Fruit fly (Drosophila melanogaster) whole organism, prepupa: Measurements from ENCODE around the gene BtbVII.
A peak's percentile ranks its signal among the peaks of the same experiment; 100 is the strongest.

Experiments used
- CG10631 ChIP-seq: fragments of 200-800 bp; sonication (Bioruptor generic); optimal IDR thresholded peaks from 2 replicates; lab custom pipeline; 2016; ENCODE audit warnings: missing biosample characterization, missing genetic modification characterization
- CG10669 ChIP-seq: fragments of 200-800 bp; sonication (Bioruptor generic); optimal IDR thresholded peaks from 3 replicates; lab custom pipeline; 2018; ENCODE audit warnings: missing biosample characterization, mild to moderate bottlenecking, missing genetic modification characterization, moderate library complexity
- CG11294 ChIP-seq: fragments of 200-800 bp; sonication (Bioruptor generic); IDR thresholded peaks from 2 replicates; pipeline ENCODE4 v1.3.6; 2022; ENCODE audit warnings: missing biosample characterization, missing genetic modification characterization
- CG11762 ChIP-seq: fragments of 200-800 bp; sonication (Bioruptor generic); optimal IDR thresholded peaks from 3 replicates; lab custom pipeline; 2016; ENCODE audit warnings: missing biosample characterization, missing genetic modification characterization; ENCODE audit not compliant: insufficient read depth
- CG11902 ChIP-seq: fragments of 200-800 bp; sonication (Bioruptor generic); optimal IDR thresholded peaks from 3 replicates; lab custom pipeline; 2016; ENCODE audit warnings: missing biosample characterization, missing genetic modification characterization
- CG15336 ChIP-seq: fragments of 200-800 bp; sonication (Bioruptor generic); IDR thresholded peaks from 2 replicates; pipeline ENCODE4 v1.3.6; 2022; ENCODE audit warnings: missing biosample characterization, missing genetic modification characterization
- CG1621 ChIP-seq: fragments of 200-800 bp; sonication (Bioruptor generic); optimal IDR thresholded peaks from 3 replicates; lab custom pipeline; 2018; ENCODE audit warnings: missing biosample characterization, mild to moderate bottlenecking, missing genetic modification characterization
- CG16779 ChIP-seq: fragments of 200-800 bp; sonication (Bioruptor generic); optimal IDR thresholded peaks from 3 replicates; lab custom pipeline; 2017; ENCODE audit warnings: missing biosample characterization, mild to moderate bottlenecking, missing genetic modification characterization
- CG3032 ChIP-seq: fragments of 200-800 bp; optimal IDR thresholded peaks from 2 replicates; lab custom pipeline; 2019; ENCODE audit warnings: missing biosample characterization, mild to moderate bottlenecking, missing genetic modification characterization, moderate library complexity
- CG31627 ChIP-seq: fragments of 200-800 bp; sonication (Bioruptor generic); optimal IDR thresholded peaks from 3 replicates; lab custom pipeline; 2016; ENCODE audit warnings: missing biosample characterization, missing genetic modification characterization
- CG32006 ChIP-seq: fragments of 200-800 bp; sonication (Bioruptor generic); optimal IDR thresholded peaks from 3 replicates; lab custom pipeline; 2017; ENCODE audit warnings: missing biosample characterization, mild to moderate bottlenecking, missing genetic modification characterization
- CG3919 ChIP-seq: fragments of 200-800 bp; sonication (Bioruptor generic); optimal IDR thresholded peaks from 3 replicates; lab custom pipeline; 2016; ENCODE audit warnings: missing biosample characterization, missing genetic modification characterization
- CG6163 ChIP-seq: fragments of 200-800 bp; sonication (Bioruptor generic); IDR thresholded peaks from 3 replicates; pipeline ENCODE4 v1.3.6; 2022; ENCODE audit warnings: missing biosample characterization, missing genetic modification characterization
- CG6276 ChIP-seq: fragments of 200-800 bp; sonication (Bioruptor generic); optimal IDR thresholded peaks from 2 replicates; lab custom pipeline; 2017; ENCODE audit warnings: missing biosample characterization, mild to moderate bottlenecking, missing genetic modification characterization
- CG6792 ChIP-seq: fragments of 200-800 bp; sonication (Bioruptor generic); optimal IDR thresholded peaks from 3 replicates; lab custom pipeline; 2016; ENCODE audit warnings: missing biosample characterization, missing genetic modification characterization
- CG6808 ChIP-seq: fragments of 200-800 bp; sonication (Bioruptor generic); optimal IDR thresholded peaks from 3 replicates; lab custom pipeline; 2017; ENCODE audit warnings: missing biosample characterization, missing genetic modification characterization, mild to moderate bottlenecking, moderate library complexity, missing genetic modification reagents
- CG6854 ChIP-seq: fragments of 200-800 bp; sonication (Bioruptor generic); optimal IDR thresholded peaks from 2 replicates; lab custom pipeline; 2017; ENCODE audit warnings: missing biosample characterization, mild to moderate bottlenecking, missing genetic modification characterization
- CG7368 ChIP-seq: fragments of 200-800 bp; sonication (Bioruptor generic); optimal IDR thresholded peaks from 3 replicates; lab custom pipeline; 2016; ENCODE audit warnings: missing biosample characterization, missing genetic modification characterization
- CG8319 ChIP-seq: fragments of 200-800 bp; sonication (Bioruptor generic); optimal IDR thresholded peaks from 3 replicates; lab custom pipeline; 2016; ENCODE audit warnings: missing biosample characterization, missing genetic modification characterization
- Eip75B ChIP-seq: fragments of 200-800 bp; sonication (Bioruptor generic); optimal IDR thresholded peaks from 3 replicates; lab custom pipeline; 2016; ENCODE audit warnings: missing biosample characterization, missing genetic modification characterization
- Eip78C ChIP-seq: fragments of 200-800 bp; sonication (Bioruptor generic); peaks from one replicate; lab custom pipeline; 2016; ENCODE audit warnings: missing biosample characterization, missing genetic modification characterization
- Ets21C ChIP-seq: fragments of 200-800 bp; sonication (Bioruptor generic); optimal IDR thresholded peaks from 3 replicates; lab custom pipeline; 2016; ENCODE audit warnings: missing biosample characterization, missing genetic modification characterization
- Gug ChIP-seq: fragments of 200-800 bp; sonication (Bioruptor generic); IDR thresholded peaks from 2 replicates; pipeline ENCODE4 v1.3.6; 2022; ENCODE audit warnings: missing biosample characterization, missing genetic modification characterization
- Hr38 ChIP-seq: sonication (Bioruptor generic); optimal IDR thresholded peaks from 2 replicates; lab custom pipeline; 2016; ENCODE audit warnings: missing biosample characterization, missing genetic modification characterization
- Hr4 ChIP-seq: fragments of 200-800 bp; sonication (Bioruptor generic); optimal IDR thresholded peaks from 3 replicates; lab custom pipeline; 2016; ENCODE audit warnings: missing biosample characterization, missing genetic modification characterization
- Lpt ChIP-seq: fragments of 200-800 bp; sonication (Bioruptor generic); optimal IDR thresholded peaks from 3 replicates; lab custom pipeline; 2016; ENCODE audit warnings: missing biosample characterization, missing genetic modification characterization
- Met ChIP-seq: fragments of 200-800 bp; sonication (Bioruptor generic); optimal IDR thresholded peaks from 3 replicates; lab custom pipeline; 2016; ENCODE audit warnings: missing biosample characterization, missing genetic modification characterization
- OdsH ChIP-seq: fragments of 200-800 bp; sonication (Bioruptor generic); optimal IDR thresholded peaks from 3 replicates; lab custom pipeline; 2016; ENCODE audit warnings: missing biosample characterization, missing genetic modification characterization
- Smox ChIP-seq: fragments of 200-800 bp; sonication (Bioruptor generic); optimal IDR thresholded peaks from 3 replicates; lab custom pipeline; 2016; ENCODE audit warnings: missing biosample characterization, missing genetic modification characterization
- Sox102F ChIP-seq: fragments of 200-800 bp; sonication (Bioruptor generic); optimal IDR thresholded peaks from 2 replicates; lab custom pipeline; 2016; ENCODE audit warnings: missing biosample characterization, mild to moderate bottlenecking, missing genetic modification characterization
- Sox14 ChIP-seq: fragments of 200-800 bp; sonication (Bioruptor generic); optimal IDR thresholded peaks from 3 replicates; lab custom pipeline; 2016; ENCODE audit warnings: missing biosample characterization, missing genetic modification characterization
- Sox15 ChIP-seq: fragments of 200-800 bp; sonication (Bioruptor generic); optimal IDR thresholded peaks from 3 replicates; lab custom pipeline; 2016; ENCODE audit warnings: missing biosample characterization, missing genetic modification characterization
- achi ChIP-seq: fragments of 200-800 bp; sonication (Bioruptor generic); optimal IDR thresholded peaks from 3 replicates; lab custom pipeline; 2016; ENCODE audit warnings: missing biosample characterization, missing genetic modification characterization
- acj6 ChIP-seq: fragments of 200-800 bp; sonication (Bioruptor generic); optimal IDR thresholded peaks from 3 replicates; lab custom pipeline; 2016; ENCODE audit warnings: missing biosample characterization, missing genetic modification characterization
- cyc ChIP-seq: fragments of 200-800 bp; sonication (Bioruptor generic); optimal IDR thresholded peaks from 3 replicates; lab custom pipeline; 2016; ENCODE audit warnings: missing biosample characterization, missing genetic modification characterization
- eg ChIP-seq: fragments of 200-800 bp; sonication (Bioruptor generic); IDR thresholded peaks from 3 replicates; pipeline ENCODE4 v1.3.6; 2022; ENCODE audit warnings: missing biosample characterization, missing genetic modification characterization
- esn ChIP-seq: fragments of 200-800 bp; sonication (Bioruptor generic); optimal IDR thresholded peaks from 2 replicates; lab custom pipeline; 2016; ENCODE audit warnings: missing biosample characterization, mild to moderate bottlenecking, missing genetic modification characterization, moderate library complexity
- fd59A ChIP-seq: fragments of 200-800 bp; sonication (Bioruptor generic); optimal IDR thresholded peaks from 2 replicates; lab custom pipeline; 2017; ENCODE audit warnings: missing biosample characterization, mild to moderate bottlenecking, missing genetic modification characterization, missing genetic modification reagents
- fd85E ChIP-seq: fragments of 200-800 bp; sonication (Bioruptor generic); optimal IDR thresholded peaks from 3 replicates; lab custom pipeline; 2016; ENCODE audit warnings: missing biosample characterization, missing genetic modification characterization
- fkh ChIP-seq: fragments of 200-800 bp; sonication (Bioruptor generic); optimal IDR thresholded peaks from 3 replicates; lab custom pipeline; 2017; ENCODE audit warnings: missing biosample characterization, mild to moderate bottlenecking, missing genetic modification characterization, moderate library complexity
- lz ChIP-seq: fragments of 200-800 bp; sonication (Bioruptor generic); optimal IDR thresholded peaks from 3 replicates; lab custom pipeline; 2016; ENCODE audit warnings: missing biosample characterization, missing genetic modification characterization
- net ChIP-seq: fragments of 200-800 bp; sonication (Bioruptor generic); optimal IDR thresholded peaks from 3 replicates; lab custom pipeline; 2016; ENCODE audit warnings: missing biosample characterization, missing genetic modification characterization
- pdm3 ChIP-seq: fragments of 200-800 bp; sonication (Bioruptor generic); optimal IDR thresholded peaks from 3 replicates; lab custom pipeline; 2016; ENCODE audit warnings: missing biosample characterization, missing genetic modification characterization
- spab ChIP-seq: fragments of 200-800 bp; sonication (Bioruptor generic); optimal IDR thresholded peaks from 2 replicates; lab custom pipeline; 2017; ENCODE audit warnings: missing biosample characterization, mild to moderate bottlenecking, missing genetic modification characterization, missing genetic modification reagents
- ss ChIP-seq, 2 experiments: fragments of 200-800 bp; sonication (Bioruptor generic); optimal IDR thresholded peaks; 2 replicates in 1 of 2; 3 replicates in 1 of 2; lab custom pipeline; 2017 to 2018; ENCODE audit warnings: mild to moderate bottlenecking in 2 of 2, missing biosample characterization in 2 of 2, missing genetic modification characterization in 2 of 2, moderate library complexity in 1 of 2
- svp ChIP-seq: fragments of 200-800 bp; sonication (Bioruptor generic); peaks from one replicate; lab custom pipeline; 2016; ENCODE audit warnings: missing biosample characterization, missing genetic modification characterization
- topi ChIP-seq: fragments of 200-800 bp; sonication (Bioruptor generic); optimal IDR thresholded peaks from 3 replicates; lab custom pipeline; 2016; ENCODE audit warnings: missing biosample characterization, missing genetic modification characterization
- vri ChIP-seq: fragments of 200-800 bp; sonication (Bioruptor generic); optimal IDR thresholded peaks from 3 replicates; lab custom pipeline; 2016; ENCODE audit warnings: missing biosample characterization, mild to moderate bottlenecking, missing genetic modification characterization

BtbVII gene

dm6 chr3L:3192912-3193311 lies 44.5 kb downstream of the BtbVII start, which contains the start of gene Hsp83 (continued):
- TF ChIP-seq vri (GFP tag; lab: Kevin White, UChicago) (peak; percentile 98), fd59A (GFP tag; lab: Kevin White, UChicago) (peak; percentile 85), net (GFP tag; lab: Kevin White, UChicago) (peak; percentile 96), CG15336 (GFP tag; lab: Robert Waterston, UW) (peak; percentile 72), CG1621 (tag; lab: Kevin White, UChicago) (peak; percentile 89), CG3032 (tag; lab: Kevin White, UChicago) (peak; percentile 82), Sox15 (GFP tag; lab: Kevin White, UChicago) (peak; percentile 18), lz (peak; percentile 93), eg (GFP tag; lab: Robert Waterston, UW) (peak; percentile 94), Sox14 (GFP tag; lab: Kevin White, UChicago) (peak; percentile 84), CG6808 (GFP tag; lab: Kevin White, UChicago) (peak; percentile 93), Gug (GFP tag; lab: Robert Waterston, UW) (peak; percentile 70)

DNA sequence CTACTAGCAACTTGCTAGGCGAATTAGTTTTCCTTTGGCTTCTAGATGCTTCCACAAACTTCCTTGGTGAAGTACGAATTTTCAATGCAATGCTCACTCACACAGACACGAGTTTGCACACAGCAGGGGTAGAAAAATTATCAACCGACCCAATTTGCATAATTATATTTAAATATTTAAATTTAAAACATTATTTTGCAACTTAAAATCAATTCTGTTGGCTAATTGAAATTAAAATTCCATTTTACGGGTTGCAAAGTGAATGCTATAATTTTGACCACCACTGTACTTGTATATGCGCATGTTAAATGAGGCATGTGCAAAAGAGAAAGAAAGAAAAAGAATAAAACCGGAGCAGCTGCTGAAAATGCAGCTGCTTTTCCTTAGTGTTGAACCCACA lies 45.6 kb downstream of the BtbVII start:
- TF ChIP-seq cyc (GFP tag; lab: Kevin White, UChicago) (peak; percentile 95), CG15336 (GFP tag; lab: Robert Waterston, UW) (peak; percentile 99), CG10631 (GFP tag; lab: Kevin White, UChicago) (peak; percentile 98), Gug (GFP tag; lab: Robert Waterston, UW) (peak; percentile 98), lz (peak; percentile 92), Hr38 (no peak), Sox102F (GFP tag; lab: Kevin White, UChicago) (peak; percentile 97), pdm3 (GFP tag; lab: Kevin White, UChicago) (peak; percentile 97), CG3032 (tag; lab: Kevin White, UChicago) (peak; percentile 91), net (GFP tag; lab: Kevin White, UChicago) (peak; percentile 98), Sox15 (GFP tag; lab: Kevin White, UChicago) (peak; percentile 88), Ets21C (peak; percentile 82), CG6163 (GFP tag; lab: Robert Waterston, UW) (peak; percentile 99), svp (GFP tag; lab: Kevin White, UChicago) (peak; percentile 97), fd59A (GFP tag; lab: Kevin White, UChicago) (peak; percentile 80), CG7368 (GFP tag; lab: Kevin White, UChicago) (peak; percentile 97), CG6276 (GFP tag; lab: Kevin White, UChicago) (peak; percentile 98), Met (GFP tag; lab: Kevin White, UChicago) (peak; percentile 97), CG31627 (GFP tag; lab: Kevin White, UChicago) (peak; percentile 90), Smox (GFP tag; lab: Kevin White, UChicago) (peak; percentile 93), CG6792 (GFP tag; lab: Kevin White, UChicago) (peak; percentile 95), achi (GFP tag; lab: Kevin White, UChicago) (peak; percentile 98), CG16779 (peak; percentile 93), spab (peak; percentile 86), CG6854 (GFP tag; lab: Kevin White, UChicago) (peak; percentile 74), CG8319 (GFP tag; lab: Kevin White, UChicago) (peak; percentile 94), fkh (GFP tag; lab: Kevin White, UChicago) (peak; percentile 15), Lpt (peak; percentile 96), Hr4 (GFP tag; lab: Kevin White, UChicago) (peak; percentile 96), Eip78C (GFP tag; lab: Kevin White, UChicago) (peak; percentile 98), Eip75B (GFP tag; lab: Kevin White, UChicago) (peak; percentile 96), CG3919 (GFP tag; lab: Kevin White, UChicago) (peak; percentile 98), CG32006 (GFP tag; lab: Kevin White, UChicago) (peak; percentile 99), ss (GFP tag; optimal IDR thresholded peaks at IDR 0.05; lab: Kevin White, UChicago) (peak; percentile 69 to 83), acj6 (GFP tag; lab: Kevin White, UChicago) (peak; percentile 97), CG6808 (GFP tag; lab: Kevin White, UChicago) (peak; percentile 73), topi (GFP tag; lab: Kevin White, UChicago) (peak; percentile 96), CG10669 (GFP tag; lab: Kevin White, UChicago) (peak; percentile 96), OdsH (GFP tag; lab: Kevin White, UChicago) (peak; percentile 98), esn (peak; percentile 98), fd85E (GFP tag; lab: Kevin White, UChicago) (peak; percentile 93), vri (GFP tag; lab: Kevin White, UChicago) (peak; percentile 94), CG11902 (GFP tag; lab: Kevin White, UChicago) (peak; percentile 93), CG11762 (GFP tag; lab: Kevin White, UChicago) (peak; percentile 97), CG11294 (GFP tag; lab: Robert Waterston, UW) (peak; percentile 94), CG1621 (tag; lab: Kevin White, UChicago) (peak; percentile 92)
